Fruit fly (Drosophila melanogaster): ENCODE data around the gene Jasper.

The Jasper gene

dm6 chr3R:30095855-30096254 lies 43.5 kb downstream of the Jasper start (continued):
- TF ChIP-seq tio (GFP tag; optimal IDR thresholded peaks at IDR 0.05) (no peak), CG33557 (GFP tag; optimal IDR thresholded peaks at IDR 0.05) (no peak), CG2678 (tag; optimal IDR thresholded peaks at IDR 0.05) (peak; percentile 22), Sox102F (GFP tag; optimal IDR thresholded peaks at IDR 0.05) (peak; percentile 23), Blimp-1 (GFP tag; optimal IDR thresholded peaks at IDR 0.05) (no peak), knrl (GFP tag; IDR thresholded peaks at IDR 0.05; ENCODE audit: partially characterized antibody) (no peak), CG2116 (GFP tag; optimal IDR thresholded peaks at IDR 0.05) (no peak), CG4328 (GFP tag; optimal IDR thresholded peaks at IDR 0.05) (no peak), dati (GFP tag; IDR thresholded peaks at IDR 0.05) (no peak), CG14014 (GFP tag; IDR thresholded peaks at IDR 0.05) (0 out of 2 replicates have a peak, but pooled peaks have one; percentile 8), trem (tag; optimal IDR thresholded peaks at IDR 0.05) (no peak), hb (GFP tag; IDR thresholded peaks at IDR 0.05; ENCODE audit: partially characterized antibody) (no peak), CG34376 (GFP tag; optimal IDR thresholded peaks at IDR 0.05) (no peak), wek (GFP tag; optimal IDR thresholded peaks at IDR 0.05) (no peak), repo (GFP tag; optimal IDR thresholded peaks at IDR 0.05) (no peak), CG17359 (tag; optimal IDR thresholded peaks at IDR 0.05) (peak; percentile 18), CG17361 (GFP tag; IDR thresholded peaks at IDR 0.05) (no peak), CG10431 (GFP tag; optimal IDR thresholded peaks at IDR 0.05) (no peak), Atf6 (GFP tag; IDR thresholded peaks at IDR 0.05) (no peak), HLH3B (GFP tag; IDR thresholded peaks at IDR 0.05) (0 out of 2 replicates have a peak, but pooled peaks have one; percentile 32), CG2202 (tag; optimal IDR thresholded peaks at IDR 0.05) (no peak), pzg (GFP tag; optimal IDR thresholded peaks at IDR 0.05) (no peak), sima (GFP tag; optimal IDR thresholded peaks at IDR 0.05) (no peak), ci (GFP tag; IDR thresholded peaks at IDR 0.05) (peak; percentile 59; the same call in 1 of the 3 replicates), ase (GFP tag; IDR thresholded peaks at IDR 0.05) (no peak), ind (GFP tag; optimal IDR thresholded peaks at IDR 0.05) (peak; percentile 42)

dm6 chr3R:30098229-30098628 lies 45.9 kb downstream of the Jasper start:
- TF ChIP-seq Trl (optimal IDR thresholded peaks at IDR 0.05) (peak; percentile 8 to 44), Trl (GFP tag; optimal IDR thresholded peaks at IDR 0.05) (no peak), z (GFP tag; IDR thresholded peaks at IDR 0.05) (peak; percentile 59; the same call in 1 of the 3 replicates), Deaf1 (tag; optimal IDR thresholded peaks at IDR 0.05) (peak; percentile 76), hbn (GFP tag; IDR thresholded peaks at IDR 0.05; ENCODE audit: partially characterized antibody) (no peak), Oli (tag; optimal IDR thresholded peaks at IDR 0.05) (no peak), ssp (GFP tag; IDR thresholded peaks at IDR 0.05) (no peak), insv (GFP tag; optimal IDR thresholded peaks at IDR 0.05) (no peak), Dp (GFP tag; optimal IDR thresholded peaks at IDR 0.05) (no peak), Hr39 (optimal IDR thresholded peaks at IDR 0.05) (no peak), gfzf (GFP tag; optimal IDR thresholded peaks at IDR 0.05) (no peak), chinmo (GFP tag; IDR thresholded peaks at IDR 0.05; ENCODE audit: partially characterized antibody) (0 out of 4 replicates have a peak, but pooled peaks have one; percentile 11), CG4424 (GFP tag; optimal IDR thresholded peaks at IDR 0.05) (no peak), CG13894 (tag; optimal IDR thresholded peaks at IDR 0.05) (peak; percentile 42), tll (GFP tag; optimal IDR thresholded peaks at IDR 0.05) (no peak), abd-A (tag; optimal IDR thresholded peaks at IDR 0.05) (peak; percentile 79), CG3163 (GFP tag; optimal IDR thresholded peaks at IDR 0.05) (no peak), cg (GFP tag; optimal IDR thresholded peaks at IDR 0.05) (peak; percentile 46)
